Worm (Caenorhabditis elegans) whole organism, L2 larva: Measurements from ENCODE around the gene dnj-26.

Source experiments
- R02D3.7 ChIP-seq: fragments of 150-350 bp; optimal IDR thresholded peaks from 2 replicates; lab custom pipeline; 2014; ENCODE audit warnings: missing biosample characterization, missing genetic modification characterization
- egl-27 ChIP-seq: sonication (generic microtip); optimal IDR thresholded peaks from 3 replicates; lab custom pipeline; 2017; ENCODE audit warnings: missing biosample characterization, missing genetic modification reagents, missing genetic modification characterization
- fos-1 ChIP-seq: fragments of 150-350 bp; optimal IDR thresholded peaks from 2 replicates; lab custom pipeline; 2014; ENCODE audit warnings: missing biosample characterization, missing genetic modification characterization
- mdl-1 ChIP-seq, 2 experiments: fragments of 150-350 bp in 1 of 2; sonication (generic microtip) in 1 of 2; optimal IDR thresholded peaks; 2 replicates each; lab custom pipeline; 2017; ENCODE audit warnings: missing biosample characterization in 2 of 2, missing genetic modification characterization in 2 of 2
- nhr-11 ChIP-seq: fragments of 150-350 bp; optimal IDR thresholded peaks from 2 replicates; lab custom pipeline; 2014; ENCODE audit warnings: missing biosample characterization, missing genetic modification characterization
- sem-4 ChIP-seq: fragments of 150-350 bp; optimal IDR thresholded peaks from 2 replicates; lab custom pipeline; 2014; ENCODE audit warnings: missing biosample characterization, missing genetic modification reagents, missing genetic modification characterization
- skn-1 ChIP-seq: sonication (generic microtip); optimal IDR thresholded peaks from 2 replicates; lab custom pipeline; 2017; ENCODE audit warnings: missing biosample characterization, missing genetic modification characterization
- snpc-4 ChIP-seq: fragments of 150-350 bp; optimal IDR thresholded peaks from 2 replicates; lab custom pipeline; 2014; ENCODE audit warnings: missing biosample characterization, missing genetic modification characterization
- unc-39 ChIP-seq: fragments of 150-350 bp; optimal IDR thresholded peaks from 2 replicates; lab custom pipeline; 2014; ENCODE audit warnings: missing biosample characterization, missing genetic modification characterization
- ztf-11 ChIP-seq: sonication (generic microtip); optimal IDR thresholded peaks from 2 replicates; lab custom pipeline; 2017; ENCODE audit warnings: missing biosample characterization, missing genetic modification characterization
- ztf-4 ChIP-seq: fragments of 150-350 bp; optimal IDR thresholded peaks from 2 replicates; lab custom pipeline; 2014; ENCODE audit warnings: missing biosample characterization, missing genetic modification characterization

- TF ChIP-seq ztf-11 (tag; lab: Kevin White, UChicago), result no peak
- no peak for TF ChIP-seq egl-27
- TF ChIP-seq fos-1 (tag; lab: Kevin White, UChicago), result no peak
- TF ChIP-seq ztf-4, result no peak
- no peak for TF ChIP-seq nhr-11
- no peak for TF ChIP-seq sem-4 (tag; lab: Kevin White, UChicago)
- TF ChIP-seq R02D3.7 (tag; lab: Kevin White, UChicago), result no peak
- TF ChIP-seq skn-1, result no peak
- no peak for TF ChIP-seq snpc-4 (tag; lab: Kevin White, UChicago)
- TF ChIP-seq unc-39, result no peak
- no peak for TF ChIP-seq mdl-1 (tag; optimal IDR thresholded peaks at IDR 0.05; lab: Kevin White, UChicago)
These were observed 13.6 kb downstream of the dnj-26 start, which contains the start of gene sre-19 for ce11 chrIV:12238851-12239250.
